Fruit fly (Drosophila melanogaster) whole organism, embryonic: Measurements from ENCODE around the gene CG5377.
A peak's percentile ranks its signal among the peaks of the same experiment; 100 is the strongest.

Experiments used
- Antp ChIP-seq: fragments of 200-800 bp; sonication (Bioruptor generic); optimal IDR thresholded peaks from 3 replicates; lab custom pipeline; 2016; ENCODE audit warnings: missing biosample characterization, missing genetic modification characterization
- Atf3 ChIP-seq: fragments of 200-800 bp; sonication (Bioruptor generic); optimal IDR thresholded peaks from 3 replicates; lab custom pipeline; 2016; ENCODE audit warnings: missing biosample characterization, missing genetic modification characterization
- CG10209 ChIP-seq: fragments of 200-800 bp; sonication (Bioruptor generic); optimal IDR thresholded peaks from 3 replicates; lab custom pipeline; 2017; ENCODE audit warnings: missing biosample characterization, mild to moderate bottlenecking, missing genetic modification characterization, missing genetic modification reagents
- CG10462 ChIP-seq: fragments of 200-800 bp; sonication (Bioruptor generic); optimal IDR thresholded peaks from 2 replicates; lab custom pipeline; 2016; ENCODE audit warnings: missing biosample characterization, missing genetic modification characterization
- CG10543 ChIP-seq: fragments of 200-800 bp; sonication (Bioruptor generic); optimal IDR thresholded peaks from 3 replicates; lab custom pipeline; 2017; ENCODE audit warnings: missing biosample characterization, mild to moderate bottlenecking, missing genetic modification characterization, moderate library complexity
- CG11456 ChIP-seq: fragments of 200-800 bp; sonication (Bioruptor generic); IDR thresholded peaks from 3 replicates; pipeline ENCODE4 v1.3.6; 2022; ENCODE audit warnings: missing biosample characterization, missing genetic modification characterization
- CG11504 ChIP-seq: fragments of 200-800 bp; sonication (Bioruptor generic); optimal IDR thresholded peaks from 3 replicates; lab custom pipeline; 2019; ENCODE audit warnings: missing biosample characterization, mild to moderate bottlenecking, missing genetic modification characterization, moderate library complexity
- CG11560 ChIP-seq: fragments of 200-800 bp; sonication (Bioruptor generic); IDR thresholded peaks from 3 replicates; pipeline ENCODE4 v1.3.6; 2022; ENCODE audit warnings: missing biosample characterization, missing genetic modification characterization
- CG12236 ChIP-seq: fragments of 200-800 bp; sonication (Bioruptor generic); optimal IDR thresholded peaks from 2 replicates; lab custom pipeline; 2016; ENCODE audit warnings: missing biosample characterization, missing genetic modification characterization
- CG12299 ChIP-seq: fragments of 200-800 bp; sonication (Bioruptor generic); optimal IDR thresholded peaks from 2 replicates; lab custom pipeline; 2018; ENCODE audit warnings: missing biosample characterization, mild to moderate bottlenecking, missing genetic modification characterization
- CG13123 ChIP-seq: fragments of 200-800 bp; sonication (Bioruptor generic); optimal IDR thresholded peaks from 2 replicates; lab custom pipeline; 2016; ENCODE audit warnings: missing biosample characterization, missing genetic modification characterization
- CG14014 ChIP-seq: fragments of 200-800 bp; sonication (Bioruptor generic); IDR thresholded peaks from 2 replicates; pipeline ENCODE4 v1.3.6; 2022; ENCODE audit warnings: missing biosample characterization, missing genetic modification characterization
- CG15514 ChIP-seq: fragments of 200-800 bp; sonication (Bioruptor generic); optimal IDR thresholded peaks from 3 replicates; lab custom pipeline; 2017; ENCODE audit warnings: missing biosample characterization, missing genetic modification characterization, mild to moderate bottlenecking, moderate library complexity, missing genetic modification reagents
- CG15696 ChIP-seq: fragments of 200-800 bp; sonication (Bioruptor generic); optimal IDR thresholded peaks from 2 replicates; lab custom pipeline; 2019; ENCODE audit warnings: missing biosample characterization, mild to moderate bottlenecking, missing genetic modification characterization, moderate library complexity
- CG1647 ChIP-seq: fragments of 200-800 bp; sonication (Bioruptor generic); optimal IDR thresholded peaks from 3 replicates; lab custom pipeline; 2016; ENCODE audit warnings: missing biosample characterization, missing genetic modification characterization
- CG17385 ChIP-seq: fragments of 200-800 bp; sonication (Bioruptor generic); optimal IDR thresholded peaks from 3 replicates; lab custom pipeline; 2018; ENCODE audit warnings: missing biosample characterization, mild to moderate bottlenecking, missing genetic modification characterization
- CG2202 ChIP-seq: fragments of 200-800 bp; sonication (Bioruptor generic); optimal IDR thresholded peaks from 2 replicates; lab custom pipeline; 2018; ENCODE audit warnings: missing biosample characterization, mild to moderate bottlenecking, missing genetic modification characterization
- CG2875 ChIP-seq: fragments of 200-800 bp; sonication (Bioruptor generic); optimal IDR thresholded peaks from 2 replicates; lab custom pipeline; 2017; ENCODE audit warnings: missing biosample characterization, mild to moderate bottlenecking, missing genetic modification characterization, missing genetic modification reagents
- CG3065 ChIP-seq: fragments of 200-800 bp; sonication (Bioruptor generic); optimal IDR thresholded peaks from 2 replicates; lab custom pipeline; 2016; ENCODE audit warnings: missing biosample characterization, missing genetic modification characterization
- CG31441 ChIP-seq: fragments of 200-800 bp; sonication (Bioruptor generic); IDR thresholded peaks from 2 replicates; pipeline ENCODE4 v1.3.6; 2022; ENCODE audit warnings: missing biosample characterization, missing genetic modification characterization
- CG4404 ChIP-seq: fragments of 200-800 bp; sonication (Bioruptor generic); IDR thresholded peaks from 2 replicates; pipeline ENCODE4 v1.3.6; 2022; ENCODE audit warnings: missing biosample characterization, missing genetic modification characterization
- CG4854 ChIP-seq: fragments of 200-800 bp; sonication (Bioruptor generic); optimal IDR thresholded peaks from 2 replicates; lab custom pipeline; 2016; ENCODE audit warnings: missing biosample characterization, missing genetic modification characterization, inconsistent platforms
- CG5953 ChIP-seq: fragments of 200-800 bp; sonication (Bioruptor generic); IDR thresholded peaks from 2 replicates; pipeline ENCODE4 v1.3.6; 2022; ENCODE audit warnings: missing biosample characterization, missing genetic modification characterization
- CG7271 ChIP-seq: fragments of 200-800 bp; sonication (Bioruptor generic); optimal IDR thresholded peaks from 2 replicates; lab custom pipeline; 2018; ENCODE audit warnings: missing biosample characterization, mild to moderate bottlenecking, missing genetic modification characterization, moderate library complexity
- CG7372 ChIP-seq: fragments of 200-800 bp; sonication (Bioruptor generic); IDR thresholded peaks from 2 replicates; pipeline ENCODE4 v1.3.6; 2022; ENCODE audit warnings: missing biosample characterization, missing genetic modification characterization
- CG8924 ChIP-seq: fragments of 200-800 bp; optimal IDR thresholded peaks from 3 replicates; lab custom pipeline; 2019; ENCODE audit warnings: missing biosample characterization, mild to moderate bottlenecking, missing genetic modification characterization, moderate library complexity
- CG9727 ChIP-seq: fragments of 200-800 bp; sonication (Bioruptor generic); optimal IDR thresholded peaks from 3 replicates; lab custom pipeline; 2017; ENCODE audit warnings: missing biosample characterization, mild to moderate bottlenecking, missing genetic modification characterization
- Dbx ChIP-seq: fragments of 200-800 bp; sonication (Bioruptor generic); IDR thresholded peaks from 3 replicates; pipeline ENCODE4 v1.3.6; 2022; ENCODE audit warnings: missing biosample characterization, missing genetic modification characterization
- Deaf1 ChIP-seq: fragments of 200-800 bp; optimal IDR thresholded peaks from 3 replicates; lab custom pipeline; 2019; ENCODE audit warnings: missing biosample characterization, mild to moderate bottlenecking, missing genetic modification characterization, moderate library complexity
- E2f2 ChIP-seq: fragments of 200-800 bp; sonication (Bioruptor generic); IDR thresholded peaks from 2 replicates; pipeline ENCODE4 v1.3.6; 2022; ENCODE audit warnings: missing biosample characterization, missing genetic modification characterization
- Eip74EF ChIP-seq, 2 experiments: fragments of 200-800 bp in 1 of 2; fragments of >200 bp in 1 of 2; sonication (Bioruptor generic) in 1 of 2; optimal IDR thresholded peaks; 2 replicates each; lab custom pipeline; 2017 to 2019; ENCODE audit warnings: missing biosample characterization in 2 of 2, missing genetic modification characterization in 2 of 2, mild to moderate bottlenecking in 1 of 2, moderate library complexity in 1 of 2
- H15 ChIP-seq: fragments of 200-800 bp; sonication (Bioruptor generic); IDR thresholded peaks from 3 replicates; pipeline ENCODE4 v1.3.6; 2022; ENCODE audit warnings: missing biosample characterization, missing genetic modification characterization
- Usf ChIP-seq: fragments of 200-800 bp; sonication (Bioruptor generic); optimal IDR thresholded peaks from 2 replicates; lab custom pipeline; 2017; ENCODE audit warnings: missing genotype, missing biosample characterization, missing genetic modification characterization
- ash1 ChIP-seq: fragments of 200-800 bp; sonication (Bioruptor generic); optimal IDR thresholded peaks from 2 replicates; lab custom pipeline; 2018; ENCODE audit warnings: missing biosample characterization, mild to moderate bottlenecking, missing genetic modification characterization
- chn ChIP-seq: fragments of 200-800 bp; sonication (Bioruptor generic); optimal IDR thresholded peaks from 2 replicates; lab custom pipeline; 2016; ENCODE audit warnings: missing biosample characterization, missing genetic modification characterization
- dysf ChIP-seq: fragments of 200-800 bp; sonication (Bioruptor generic); IDR thresholded peaks from 3 replicates; pipeline ENCODE4 v1.3.6; 2022; ENCODE audit warnings: missing biosample characterization, missing genetic modification characterization
- gcm ChIP-seq: fragments of 200-800 bp; sonication (Bioruptor generic); optimal IDR thresholded peaks from 2 replicates; lab custom pipeline; 2019; ENCODE audit warnings: missing biosample characterization, mild to moderate bottlenecking, missing genetic modification characterization, moderate library complexity
- h ChIP-seq: fragments of >200 bp; optimal IDR thresholded peaks from 2 replicates; lab custom pipeline; 2017
- hkb ChIP-seq, 2 experiments: fragments of 200-800 bp in 1 of 2; fragments of >200 bp in 1 of 2; sonication (Bioruptor generic) in 1 of 2; IDR thresholded peaks in 1 of 2; optimal IDR thresholded peaks in 1 of 2; 2 replicates each; pipeline versions ENCODE4 v1.3.6 to Lab custom; 2017 to 2022; ENCODE audit warnings: missing biosample characterization in 1 of 2, missing genetic modification characterization in 1 of 2
- hth ChIP-seq: fragments of >200 bp; optimal IDR thresholded peaks from 2 replicates; lab custom pipeline; 2017; ENCODE audit warnings: inconsistent platforms
- ind ChIP-seq: fragments of 200-800 bp; sonication (Bioruptor generic); optimal IDR thresholded peaks from 3 replicates; lab custom pipeline; 2016; ENCODE audit warnings: missing biosample characterization, missing genetic modification characterization
- kay ChIP-seq: fragments of 200-800 bp; sonication (Bioruptor generic); optimal IDR thresholded peaks from 2 replicates; lab custom pipeline; 2016; ENCODE audit warnings: missing biosample characterization, missing genetic modification characterization
- lab ChIP-seq: fragments of 200-800 bp; sonication (Bioruptor generic); optimal IDR thresholded peaks from 3 replicates; lab custom pipeline; 2017; ENCODE audit warnings: missing biosample characterization, missing genetic modification characterization, mild to moderate bottlenecking, moderate library complexity, missing genetic modification reagents
- lilli ChIP-seq: fragments of 200-800 bp; sonication (Bioruptor generic); optimal IDR thresholded peaks from 3 replicates; lab custom pipeline; 2016; ENCODE audit warnings: missing biosample characterization, missing genetic modification characterization
- nerfin-1 ChIP-seq: fragments of 200-800 bp; sonication (Bioruptor generic); optimal IDR thresholded peaks from 3 replicates; lab custom pipeline; 2019; ENCODE audit warnings: missing biosample characterization, mild to moderate bottlenecking, missing genetic modification characterization, moderate library complexity
- nmo ChIP-seq: fragments of 200-800 bp; sonication (Bioruptor generic); optimal IDR thresholded peaks from 2 replicates; lab custom pipeline; 2018; ENCODE audit warnings: missing biosample characterization, mild to moderate bottlenecking, missing genetic modification characterization, moderate library complexity
- odd ChIP-seq: fragments of 200-800 bp; sonication (Bioruptor generic); optimal IDR thresholded peaks from 2 replicates; lab custom pipeline; 2017; ENCODE audit warnings: missing biosample characterization, mild to moderate bottlenecking, missing genetic modification characterization
- salm ChIP-seq: fragments of 200-800 bp; sonication (Bioruptor generic); optimal IDR thresholded peaks from 2 replicates; lab custom pipeline; 2018; ENCODE audit warnings: missing biosample characterization, mild to moderate bottlenecking, missing genetic modification characterization
- sens-2 ChIP-seq: fragments of 200-800 bp; sonication (Bioruptor generic); IDR thresholded peaks from 2 replicates; pipeline ENCODE4 v1.3.6; 2022; ENCODE audit warnings: missing biosample characterization, missing genetic modification characterization
- sqz ChIP-seq: fragments of 200-800 bp; sonication (Bioruptor generic); optimal IDR thresholded peaks from 3 replicates; lab custom pipeline; 2018; ENCODE audit warnings: missing biosample characterization, mild to moderate bottlenecking, missing genetic modification characterization
- sug ChIP-seq: fragments of 200-800 bp; optimal IDR thresholded peaks from 2 replicates; lab custom pipeline; 2019; ENCODE audit warnings: missing biosample characterization, mild to moderate bottlenecking, missing genetic modification characterization, moderate library complexity

Gene CG5377

DNA sequence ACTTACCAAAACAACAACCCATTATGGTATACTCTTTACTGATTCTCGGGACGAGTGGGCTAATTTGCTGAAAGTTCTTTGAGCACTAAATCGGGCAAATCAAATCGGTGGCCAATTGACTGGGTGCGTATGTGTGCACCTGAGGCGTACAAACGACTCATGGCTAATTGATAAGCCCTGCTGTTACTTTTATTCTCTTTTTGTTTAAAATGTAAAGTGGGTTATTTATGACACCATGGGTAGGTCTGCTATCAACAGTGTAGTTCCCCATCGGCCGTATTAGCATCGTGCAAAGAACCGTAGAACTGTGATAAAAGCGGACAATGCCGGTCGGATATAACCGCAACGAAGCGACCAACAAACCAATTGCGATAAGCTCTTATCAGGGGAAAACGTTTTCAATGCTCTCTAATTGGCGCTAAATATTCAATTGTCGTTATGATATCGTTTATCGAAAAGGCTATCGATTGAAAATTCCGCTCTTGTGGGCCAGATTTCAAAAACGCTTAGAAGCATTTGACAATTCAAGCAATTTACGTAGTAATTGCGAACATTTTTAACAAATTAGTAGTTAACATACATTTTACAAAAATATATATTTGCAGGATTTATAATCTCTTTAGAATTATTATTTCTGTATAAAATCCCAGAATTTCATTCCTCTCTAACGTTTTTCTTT lies 20.6 kb downstream of the CG5377 start, which contains the start of gene CG34288 (continued):
- TF ChIP-seq CG3065 (GFP tag; lab: Kevin White, UChicago) (no peak), chn (GFP tag; lab: Kevin White, UChicago) (no peak), CG10209 (GFP tag; lab: Kevin White, UChicago) (no peak), nerfin-1 (no peak), CG7271 (tag; lab: Kevin White, UChicago) (no peak), CG4854 (GFP tag; lab: Kevin White, UChicago) (no peak), hkb (optimal IDR thresholded peaks at IDR 0.05; lab: Kevin White, UChicago) (no peak), hkb (GFP tag; IDR thresholded peaks at IDR 0.05; lab: Robert Waterston, UW) (no peak), CG11456 (GFP tag; lab: Robert Waterston, UW) (peak; percentile 85), E2f2 (GFP tag; lab: Robert Waterston, UW) (peak; percentile 85), Atf3 (peak; percentile 17), sqz (no peak), dysf (GFP tag; lab: Robert Waterston, UW) (peak; percentile 59; the same call in 2 of the 3 replicates), CG9727 (no peak), CG5953 (GFP tag; lab: Robert Waterston, UW) (no peak), lab (GFP tag; lab: Kevin White, UChicago) (peak; percentile 82), ind (no peak), CG8924 (tag; lab: Kevin White, UChicago) (no peak), CG14014 (peak; percentile 55; the same call in 1 of the 2 replicates), Eip74EF (GFP tag; optimal IDR thresholded peaks at IDR 0.05; lab: Kevin White, UChicago) (no peak), CG10543 (GFP tag; lab: Kevin White, UChicago) (peak; percentile 37), CG12236 (no peak), h (lab: Kevin White, UChicago) (no peak), CG15696 (tag; lab: Kevin White, UChicago) (no peak), CG12299 (no peak), Dbx (GFP tag; lab: Robert Waterston, UW) (peak; percentile 75), CG7372 (GFP tag; lab: Robert Waterston, UW) (no peak), CG2202 (tag; lab: Kevin White, UChicago) (no peak), CG31441 (GFP tag; lab: Robert Waterston, UW) (no peak), nmo (GFP tag; lab: Kevin White, UChicago) (no peak), lilli (GFP tag; lab: Kevin White, UChicago) (no peak), CG11504 (tag; lab: Kevin White, UChicago) (no peak), gcm (no peak), hth (lab: Kevin White, UChicago) (no peak), CG10462 (no peak), H15 (GFP tag; lab: Robert Waterston, UW) (no peak), kay (GFP tag; lab: Kevin White, UChicago) (no peak), CG1647 (no peak), CG13123 (GFP tag; lab: Kevin White, UChicago) (no peak), sens-2 (no peak), CG11560 (tag; lab: Robert Waterston, UW) (no peak), Deaf1 (tag; lab: Kevin White, UChicago) (no peak), ash1 (GFP tag; lab: Kevin White, UChicago) (no peak), salm (tag; lab: Kevin White, UChicago) (no peak), odd (GFP tag; lab: Kevin White, UChicago) (no peak), sug (tag; lab: Kevin White, UChicago) (peak; percentile 89), CG4404 (GFP tag; lab: Robert Waterston, UW) (no peak), CG17385 (GFP tag; lab: Kevin White, UChicago) (no peak), Antp (GFP tag; lab: Kevin White, UChicago) (peak; percentile 68), CG2875 (GFP tag; lab: Kevin White, UChicago) (no peak), Usf (GFP tag; lab: Kevin White, UChicago) (no peak), CG15514 (GFP tag; lab: Kevin White, UChicago) (no peak)
